Worm (Caenorhabditis elegans) whole organism, dauer: Measurements from ENCODE around the gene F26A1.1.

ENCODE experiments used
- unc-62 ChIP-seq: sonication (generic microtip); optimal IDR thresholded peaks from 2 replicates; lab custom pipeline; 2017; ENCODE audit warnings: missing biosample characterization, missing genetic modification reagents, missing genetic modification characterization

The F26A1.1 gene

ce11 chrIII:4849739-4850138, 568 bp upstream of the F26A1.1 start, which contains the start of gene nonu-1:
TSS of gene nonu-1 (minus strand) at chrIII:4849907.
- TF ChIP-seq unc-62 (GFP tag; lab: Kevin White, UChicago), result no peak

ce11 chrIII:4852025-4852424, 1.7 kb downstream of the F26A1.1 start, which contains the start of gene ced-4:
TSS of gene ced-4 (plus strand) at chrIII:4852325.
- TF ChIP-seq unc-62 (GFP tag; lab: Kevin White, UChicago), result no peak

DNA sequence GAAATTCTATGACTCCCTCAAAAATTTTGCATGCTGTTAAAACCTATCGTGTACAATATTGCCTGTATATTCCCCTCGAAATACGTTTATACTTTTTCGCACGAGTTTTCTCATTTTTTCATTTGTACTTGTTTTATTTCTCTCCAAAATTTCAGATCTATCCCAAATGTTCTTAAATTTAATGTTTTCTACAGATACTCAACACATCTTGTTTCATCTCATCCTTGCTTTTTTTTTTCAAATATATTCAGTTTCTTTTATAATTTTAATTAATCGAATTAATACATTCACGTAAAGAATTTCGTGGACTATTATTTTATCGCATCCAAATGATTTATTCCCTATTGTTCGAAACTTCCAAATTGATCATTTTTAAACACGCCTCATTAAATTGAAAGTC, 4.6 kb downstream of the F26A1.1 start, which contains the start of gene C35D10.8:
C35D10.8 (plus strand) TSS at position 301 of the 400 bp plus-strand sequence.
- TF ChIP-seq unc-62 (GFP tag; lab: Kevin White, UChicago), result no peak

ce11 chrIII:4856109-4856508, 5.8 kb downstream of the F26A1.1 start, which contains the start of gene C35D10.7:
TSS of gene C35D10.7 (plus strand) at chrIII:4856193.
- TF ChIP-seq unc-62 (GFP tag; lab: Kevin White, UChicago), result no peak

ce11 chrIII:4856992-4857391, 6.7 kb downstream of the F26A1.1 start:
- TF ChIP-seq unc-62 (GFP tag; lab: Kevin White, UChicago), result no peak

- TF ChIP-seq unc-62 (GFP tag; lab: Kevin White, UChicago), result no peak
These were observed 8.7 kb downstream of the F26A1.1 start, which contains the start of gene C35D10.6 for ce11 chrIII:4859039-4859438. TSS of gene C35D10.6 (plus strand) at chrIII:4859339.

DNA sequence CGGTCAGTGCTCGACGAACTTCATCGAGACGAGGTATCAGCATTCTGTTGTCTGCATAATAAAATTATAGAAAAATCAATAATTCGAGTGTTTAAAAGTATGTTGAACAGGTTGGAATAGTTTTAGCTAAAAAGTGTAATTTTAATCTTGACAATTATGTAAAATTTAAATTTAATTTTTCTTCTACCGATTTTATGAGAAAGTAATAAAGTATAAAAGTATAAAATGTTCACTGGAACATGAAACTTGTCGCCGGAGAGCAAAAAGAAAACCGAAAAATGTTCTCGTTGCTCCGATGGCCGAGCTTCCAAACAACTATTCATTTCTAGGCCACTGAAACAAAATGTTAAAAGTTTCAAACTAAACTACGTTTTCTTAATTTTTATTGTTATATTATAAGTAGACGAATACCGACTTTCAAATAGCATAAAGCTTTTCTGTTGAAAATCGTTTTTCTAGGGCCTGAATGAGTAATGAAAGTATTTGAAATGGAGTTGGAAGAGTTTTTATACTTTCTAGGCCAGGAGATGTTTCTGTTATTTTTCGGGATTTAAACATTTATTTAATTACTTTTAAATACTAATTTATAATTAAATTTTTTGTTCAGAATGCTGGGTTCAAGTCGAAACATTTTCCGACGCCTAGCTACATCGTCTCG, 11.6 kb downstream of the F26A1.1 start, which contains the start of the genes C35D10.10 and C35D10.5:
C35D10.10 (minus strand) TSS at position 51 of the 658 bp plus-strand sequence.
C35D10.5 (plus strand) TSS at position 608 of the 658 bp plus-strand sequence.
- TF ChIP-seq unc-62 (GFP tag; lab: Kevin White, UChicago), result no peak

ce11 chrIII:4863127-4863526, 12.8 kb downstream of the F26A1.1 start, which contains the start of gene coq-8:
TSS of gene coq-8 (plus strand) at chrIII:4863427.
- no peak for TF ChIP-seq unc-62 (GFP tag; lab: Kevin White, UChicago)

- no peak for TF ChIP-seq unc-62 (GFP tag; lab: Kevin White, UChicago)
These were observed 16.5 kb downstream of the F26A1.1 start, which contains the start of gene C35D10.17 for ce11 chrIII:4866762-4867161. TSS of gene C35D10.17 (plus strand) at chrIII:4867062.

DNA sequence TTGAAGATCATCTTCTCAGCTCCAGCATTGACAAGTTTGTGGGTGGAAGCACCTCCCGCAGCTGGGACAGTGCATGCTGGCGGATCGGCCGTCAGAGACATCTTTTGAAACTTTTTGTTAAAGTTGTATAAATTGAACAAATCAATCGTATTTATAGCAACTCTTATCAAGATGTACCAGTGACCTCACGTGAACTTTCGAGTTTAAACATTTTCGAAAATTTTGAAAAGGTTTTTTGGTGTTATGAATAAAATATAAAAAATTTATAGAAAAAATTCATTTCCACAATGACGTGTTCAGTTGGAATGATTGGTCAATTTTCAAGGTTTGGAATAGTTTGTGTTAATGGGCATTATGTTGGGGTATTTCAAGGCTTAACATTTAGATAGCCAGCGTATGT, 18.3 kb downstream of the F26A1.1 start, which contains the start of the genes msd-4 and C35D10.3:
msd-4 (minus strand) TSS at position 101 of the 400 bp plus-strand sequence.
C35D10.3 (plus strand) TSS at position 279 of the 400 bp plus-strand sequence.
- no peak for TF ChIP-seq unc-62 (GFP tag; lab: Kevin White, UChicago)

DNA sequence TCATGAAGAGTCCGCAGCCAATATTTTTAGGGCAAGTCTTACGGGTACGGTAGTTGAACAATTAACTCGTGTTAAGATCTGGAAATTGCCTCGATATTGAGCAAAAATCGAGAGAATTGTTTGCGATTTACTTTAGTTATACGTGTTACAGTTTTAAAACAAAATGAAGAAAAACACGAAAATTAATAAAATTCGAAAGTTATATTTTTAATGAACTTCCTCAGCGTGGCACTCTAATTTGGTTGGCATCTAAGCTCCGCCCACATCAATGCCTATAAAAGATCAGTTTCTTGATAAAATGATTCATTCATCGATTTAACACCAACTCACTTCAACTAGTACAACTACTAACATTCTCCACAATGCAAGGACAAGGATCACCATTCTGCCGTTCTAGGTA, 20.2 kb downstream of the F26A1.1 start, which contains the start of gene gipc-1:
gipc-1 (plus strand) TSS at position 301 of the 400 bp plus-strand sequence.
- no peak for TF ChIP-seq unc-62 (GFP tag; lab: Kevin White, UChicago)

DNA sequence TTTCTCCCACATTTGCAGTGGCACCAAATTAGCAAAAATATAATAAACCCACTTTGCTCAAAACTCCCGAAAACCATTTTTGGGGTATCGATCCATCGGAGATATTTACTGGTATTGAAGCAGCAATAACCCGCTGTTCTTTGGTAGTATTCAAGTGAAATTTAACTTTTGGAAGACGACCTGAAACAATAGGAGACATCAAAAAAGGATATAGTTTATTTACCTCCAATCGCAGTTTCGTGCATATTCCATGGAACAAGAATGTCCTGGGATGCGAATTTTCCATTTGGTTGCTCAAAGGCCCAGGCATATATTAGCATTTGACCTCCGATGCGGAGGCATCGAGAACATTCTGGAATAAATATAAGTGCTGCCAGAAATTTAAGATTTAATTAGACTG, 23.1 kb downstream of the F26A1.1 start:
- no peak for TF ChIP-seq unc-62 (GFP tag; lab: Kevin White, UChicago)

- no peak for TF ChIP-seq unc-62 (GFP tag; lab: Kevin White, UChicago)
These were observed 24.4 kb downstream of the F26A1.1 start, which contains the start of gene C35D10.12 for ce11 chrIII:4874671-4875070. TSS of gene C35D10.12 (minus strand) at chrIII:4874771.

DNA sequence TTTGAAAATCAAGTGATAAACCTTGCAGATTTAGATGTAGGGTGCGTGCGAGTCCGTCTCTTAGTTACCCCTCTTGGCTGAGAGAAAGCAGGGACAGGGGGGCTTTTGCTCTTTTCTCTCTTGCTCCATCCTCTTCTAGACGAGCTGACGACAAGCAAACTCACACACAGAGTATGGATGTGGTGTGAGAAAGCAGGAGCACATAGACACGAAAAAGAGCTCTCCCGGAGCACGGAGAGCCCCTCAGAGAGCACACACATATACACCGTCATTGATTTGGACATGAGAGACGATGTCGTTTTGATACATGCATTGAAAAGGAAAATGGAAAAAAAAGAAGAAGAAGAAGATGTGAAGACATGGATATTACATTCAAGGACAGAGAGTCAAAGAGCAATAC, 25.4 kb downstream of the F26A1.1 start:
- no peak for TF ChIP-seq unc-62 (GFP tag; lab: Kevin White, UChicago)

- TF ChIP-seq unc-62 (GFP tag; lab: Kevin White, UChicago), result no peak
These were observed 28.0 kb downstream of the F26A1.1 start, which contains the start of the genes tost-1 and arx-6 for ce11 chrIII:4878281-4878680. TSS of gene tost-1 (minus strand) at chrIII:4878311. TSS of gene arx-6 (plus strand) at chrIII:4878658.

DNA sequence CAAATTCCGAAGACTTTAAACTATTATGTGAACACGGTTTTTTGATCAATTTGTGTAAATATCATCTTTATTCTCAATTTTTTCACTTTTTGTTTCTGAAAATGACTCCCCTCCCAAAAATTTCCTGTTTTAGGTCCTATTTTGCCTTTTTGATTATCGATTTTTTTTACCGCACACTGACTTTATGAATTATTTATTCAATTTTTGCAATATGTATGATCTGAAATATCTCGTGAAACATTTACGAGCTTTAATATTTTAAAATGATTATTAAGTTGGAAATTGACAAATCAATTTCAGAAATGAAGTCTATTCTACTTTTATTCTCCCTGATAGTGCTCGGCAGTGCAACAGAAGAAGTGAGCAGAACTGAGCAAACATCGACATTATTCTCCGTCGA, 29.1 kb downstream of the F26A1.1 start, which contains the start of gene C35D10.1:
C35D10.1 (plus strand) TSS at position 301 of the 400 bp plus-strand sequence.
- no peak for TF ChIP-seq unc-62 (GFP tag; lab: Kevin White, UChicago)
